Worm (Caenorhabditis elegans) whole organism, young adult: ENCODE measurements around the gene Y40C5A.4.

Source experiments
- B0019.2 ChIP-seq: fragments of 200-800 bp; sonication (Bioruptor generic); conservative IDR thresholded peaks from 2 replicates; pipeline ENCODE4 v1.3.6; 2022; ENCODE audit warnings: missing genetic modification reagents, missing genetic modification characterization, missing compliant biosample characterization
- B0261.1 ChIP-seq: sonication (generic microtip); optimal IDR thresholded peaks from 2 replicates; lab custom pipeline; 2016; ENCODE audit warnings: mild to moderate bottlenecking, missing genetic modification characterization, moderate library complexity, missing compliant biosample characterization
- C06A6.2 ChIP-seq: fragments of 200-800 bp; sonication (Bioruptor generic); conservative IDR thresholded peaks from 2 replicates; pipeline ENCODE4 v1.3.6; 2022; ENCODE audit warnings: missing genetic modification characterization, missing compliant biosample characterization
- D2030.7 ChIP-seq: fragments of 200-800 bp; sonication (Bioruptor generic); IDR thresholded peaks from 2 replicates; pipeline ENCODE4 v1.3.6; 2022; ENCODE audit warnings: missing genetic modification reagents, missing genetic modification characterization, missing compliant biosample characterization
- F10E7.11 ChIP-seq: sonication (generic microtip); optimal IDR thresholded peaks from 2 replicates; lab custom pipeline; 2017; ENCODE audit warnings: mild to moderate bottlenecking, missing genetic modification characterization, moderate library complexity, missing compliant biosample characterization
- F33H1.4 ChIP-seq: fragments of 200-800 bp; sonication (Bioruptor generic); IDR thresholded peaks from 2 replicates; pipeline ENCODE4 v1.3.6; 2022; ENCODE audit warnings: missing genetic modification reagents, missing genetic modification characterization, missing compliant biosample characterization
- F39B2.1 ChIP-seq: fragments of 200-800 bp; sonication (Bioruptor generic); IDR thresholded peaks from 2 replicates; pipeline ENCODE4 v1.3.6; 2022; ENCODE audit warnings: missing genetic modification reagents, missing genetic modification characterization, missing compliant biosample characterization
- K12H6.12 ChIP-seq: fragments of 200-800 bp; sonication (Bioruptor generic); optimal IDR thresholded peaks from 2 replicates; lab custom pipeline; 2018; ENCODE audit warnings: mild to moderate bottlenecking, missing genetic modification characterization, missing compliant biosample characterization
- Y53F4B.3 ChIP-seq: fragments of 200-800 bp; sonication (Bioruptor generic); IDR thresholded peaks from 2 replicates; pipeline ENCODE4 v1.3.6; 2022; ENCODE audit warnings: missing genetic modification reagents, missing genetic modification characterization, missing compliant biosample characterization
- Y53G8AR.9 ChIP-seq: fragments of 200-800 bp; sonication (Bioruptor generic); conservative IDR thresholded peaks from 2 replicates; pipeline ENCODE4 v1.3.6; 2022; ENCODE audit warnings: missing genetic modification reagents, missing genetic modification characterization, missing compliant biosample characterization
- Y67H2A.10 ChIP-seq: fragments of 200-800 bp; sonication (Bioruptor generic); conservative IDR thresholded peaks from 2 replicates; pipeline ENCODE4 v1.3.6; 2022; ENCODE audit warnings: missing genetic modification reagents, missing genetic modification characterization, missing compliant biosample characterization
- ZK185.1 ChIP-seq: sonication (generic microtip); optimal IDR thresholded peaks from 2 replicates; lab custom pipeline; 2016; ENCODE audit warnings: mild to moderate bottlenecking, missing genetic modification characterization, missing compliant biosample characterization; ENCODE audit not compliant: poor library complexity, severe bottlenecking
- aptf-2 ChIP-seq: fragments of 200-800 bp; sonication (Bioruptor generic); conservative IDR thresholded peaks from 2 replicates; pipeline ENCODE4 v1.3.6; 2022; ENCODE audit warnings: missing genetic modification reagents, missing genetic modification characterization, missing compliant biosample characterization
- attf-3 ChIP-seq: fragments of 200-800 bp; sonication (Bioruptor generic); conservative IDR thresholded peaks from 2 replicates; pipeline ENCODE4 v1.3.6; 2022; ENCODE audit warnings: missing genetic modification reagents, missing genetic modification characterization, missing compliant biosample characterization
- attf-5 ChIP-seq: fragments of 200-800 bp; sonication (Bioruptor generic); optimal IDR thresholded peaks from 2 replicates; lab custom pipeline; 2018; ENCODE audit warnings: mild to moderate bottlenecking, missing genetic modification characterization, missing compliant biosample characterization
- cebp-1 ChIP-seq, 2 experiments: fragments of 200-800 bp in 1 of 2; sonication (Bioruptor generic) in 1 of 2; sonication (generic microtip) in 1 of 2; IDR thresholded peaks in 1 of 2; optimal IDR thresholded peaks in 1 of 2; 2 replicates each; pipeline versions ENCODE4 v1.3.6 to Lab custom; 2017 to 2022; ENCODE audit warnings: missing compliant biosample characterization in 2 of 2, missing genetic modification characterization in 2 of 2, mild to moderate bottlenecking in 1 of 2, missing genetic modification reagents in 1 of 2, moderate library complexity in 1 of 2
- ceh-40 ChIP-seq: fragments of 200-800 bp; sonication (Bioruptor generic); IDR thresholded peaks from 2 replicates; pipeline ENCODE4 v1.3.6; 2022; ENCODE audit warnings: missing genetic modification characterization, missing compliant biosample characterization
- ceh-58 ChIP-seq: fragments of 200-800 bp; sonication (Bioruptor generic); IDR thresholded peaks from 2 replicates; pipeline ENCODE4 v1.3.6; 2022; ENCODE audit warnings: missing genetic modification characterization, missing compliant biosample characterization
- chd-7 ChIP-seq: sonication (generic microtip); optimal IDR thresholded peaks from 2 replicates; lab custom pipeline; 2016; ENCODE audit warnings: mild to moderate bottlenecking, missing genetic modification characterization, moderate library complexity, missing compliant biosample characterization
- die-1 ChIP-seq: sonication (generic microtip); optimal IDR thresholded peaks from 2 replicates; lab custom pipeline; 2016; ENCODE audit warnings: missing genotype, mild to moderate bottlenecking, missing genetic modification characterization, missing compliant biosample characterization
- efl-1 ChIP-seq: fragments of 150-350 bp; optimal IDR thresholded peaks from 2 replicates; lab custom pipeline; 2014; ENCODE audit warnings: missing biosample characterization, missing genetic modification reagents, missing genetic modification characterization
- egrh-3 ChIP-seq: fragments of 200-800 bp; sonication (Bioruptor generic); IDR thresholded peaks from 2 replicates; pipeline ENCODE4 v1.3.6; 2022; ENCODE audit warnings: missing genetic modification reagents, missing genetic modification characterization, missing compliant biosample characterization
- ekl-4 ChIP-seq: fragments of 200-800 bp; sonication (Bioruptor generic); IDR thresholded peaks from 2 replicates; pipeline ENCODE4 v1.3.6; 2022; ENCODE audit warnings: missing genetic modification reagents, missing genetic modification characterization, missing compliant biosample characterization
- gei-17 ChIP-seq: fragments of 200-800 bp; sonication (Bioruptor generic); optimal IDR thresholded peaks from 2 replicates; lab custom pipeline; 2018; ENCODE audit warnings: mild to moderate bottlenecking, missing genetic modification characterization, missing compliant biosample characterization
- hlh-12 ChIP-seq: sonication (generic microtip); optimal IDR thresholded peaks from 2 replicates; lab custom pipeline; 2016; ENCODE audit warnings: missing genetic modification characterization, missing compliant biosample characterization
- hmg-1.2 ChIP-seq: fragments of 200-800 bp; sonication (Bioruptor generic); IDR thresholded peaks from 2 replicates; pipeline ENCODE4 v1.3.6; 2022; ENCODE audit warnings: missing genetic modification reagents, missing genetic modification characterization, missing compliant biosample characterization
- lin-54 ChIP-seq: fragments of 200-800 bp; sonication (Bioruptor generic); optimal IDR thresholded peaks from 2 replicates; lab custom pipeline; 2018; ENCODE audit warnings: mild to moderate bottlenecking, missing genetic modification characterization, missing compliant biosample characterization
- lir-1 ChIP-seq: fragments of 200-800 bp; sonication (Bioruptor generic); conservative IDR thresholded peaks from 2 replicates; pipeline ENCODE4 v1.3.6; 2022; ENCODE audit warnings: missing genetic modification reagents, missing genetic modification characterization, missing compliant biosample characterization
- lsl-1 ChIP-seq: fragments of 200-800 bp; sonication (Bioruptor generic); optimal IDR thresholded peaks from 2 replicates; lab custom pipeline; 2018; ENCODE audit warnings: mild to moderate bottlenecking, missing genetic modification characterization, moderate library complexity, missing compliant biosample characterization
- madf-10 ChIP-seq: sonication (generic microtip); optimal IDR thresholded peaks from 2 replicates; lab custom pipeline; 2016; ENCODE audit warnings: mild to moderate bottlenecking, missing genetic modification characterization, missing compliant biosample characterization
- madf-3 ChIP-seq: fragments of 200-800 bp; sonication (Bioruptor generic); IDR thresholded peaks from 2 replicates; pipeline ENCODE4 v1.3.6; 2022; ENCODE audit warnings: missing genetic modification reagents, missing genetic modification characterization, missing compliant biosample characterization
- madf-6 ChIP-seq: fragments of 200-800 bp; sonication (Bioruptor generic); IDR thresholded peaks from 2 replicates; pipeline ENCODE4 v1.3.6; 2022; ENCODE audit warnings: missing genetic modification reagents, missing genetic modification characterization, missing compliant biosample characterization
- mel-28 ChIP-seq: sonication (generic microtip); optimal IDR thresholded peaks from 2 replicates; lab custom pipeline; 2016; ENCODE audit warnings: borderline replicate concordance, mild to moderate bottlenecking, missing genetic modification characterization, missing compliant biosample characterization
- mxl-1 ChIP-seq: sonication (generic microtip); optimal IDR thresholded peaks from 2 replicates; lab custom pipeline; 2016; ENCODE audit warnings: missing genetic modification characterization, missing compliant biosample characterization
- nfyb-1 ChIP-seq: fragments of 200-800 bp; sonication (Bioruptor generic); IDR thresholded peaks from 2 replicates; pipeline ENCODE4 v1.3.6; 2022; ENCODE audit warnings: missing genetic modification reagents, missing genetic modification characterization, missing compliant biosample characterization
- nhr-27 ChIP-seq: fragments of 200-800 bp; sonication (Bioruptor generic); optimal IDR thresholded peaks from 2 replicates; lab custom pipeline; 2018; ENCODE audit warnings: mild to moderate bottlenecking, missing genetic modification characterization, moderate library complexity, missing compliant biosample characterization
- rcor-1 ChIP-seq: fragments of 200-800 bp; sonication (Bioruptor generic); IDR thresholded peaks from 2 replicates; pipeline ENCODE4 v1.3.6; 2022; ENCODE audit warnings: missing genetic modification reagents, missing genetic modification characterization, missing compliant biosample characterization
- rec-8 ChIP-seq, 2 experiments: sonication (generic microtip); optimal IDR thresholded peaks; 2 replicates each; lab custom pipeline; 2016; ENCODE audit warnings: mild to moderate bottlenecking in 2 of 2, missing genetic modification characterization in 2 of 2, missing genetic modification reagents in 2 of 2, missing genotype in 2 of 2, missing biosample characterization in 1 of 2, missing compliant biosample characterization in 1 of 2, moderate library complexity in 1 of 2
- repo-1 ChIP-seq: sonication (generic microtip); optimal IDR thresholded peaks from 2 replicates; lab custom pipeline; 2017; ENCODE audit warnings: mild to moderate bottlenecking, missing genetic modification characterization, missing compliant biosample characterization
- sdz-38 ChIP-seq: sonication (generic microtip); optimal IDR thresholded peaks from 2 replicates; lab custom pipeline; 2016; ENCODE audit warnings: missing genotype, missing genetic modification characterization, missing compliant biosample characterization
- snpc-1.1 ChIP-seq: sonication (generic microtip); optimal IDR thresholded peaks from 2 replicates; lab custom pipeline; 2017; ENCODE audit warnings: missing genetic modification characterization, mild to moderate bottlenecking, missing compliant biosample characterization, antibody characterized with exemption, moderate library complexity, missing genotype, missing genetic modification reagents; ENCODE audit not compliant: insufficient read depth
- snpc-3.4 ChIP-seq: sonication (generic microtip); optimal IDR thresholded peaks from 2 replicates; lab custom pipeline; 2017; ENCODE audit warnings: missing genetic modification characterization, mild to moderate bottlenecking, missing compliant biosample characterization, antibody characterized with exemption, moderate library complexity, missing genotype, missing genetic modification reagents
- tbp1 ChIP-seq: fragments of 200-800 bp; sonication (Bioruptor generic); optimal IDR thresholded peaks from 2 replicates; lab custom pipeline; 2018; ENCODE audit warnings: mild to moderate bottlenecking, missing genetic modification characterization, missing compliant biosample characterization
- zfh-2 ChIP-seq: fragments of 200-800 bp; sonication (Bioruptor generic); conservative IDR thresholded peaks from 2 replicates; pipeline ENCODE4 v1.3.6; 2022; ENCODE audit warnings: missing genetic modification reagents, missing genetic modification characterization, missing compliant biosample characterization
- zim-3 ChIP-seq: sonication (generic microtip); optimal IDR thresholded peaks from 2 replicates; lab custom pipeline; 2017; ENCODE audit warnings: mild to moderate bottlenecking, missing genetic modification characterization, moderate library complexity, missing compliant biosample characterization
- ztf-25 ChIP-seq: fragments of 200-800 bp; sonication (Bioruptor generic); IDR thresholded peaks from 2 replicates; pipeline ENCODE4 v1.3.6; 2022; ENCODE audit warnings: missing genetic modification reagents, missing genetic modification characterization, missing compliant biosample characterization
- ztf-28 ChIP-seq: fragments of 200-800 bp; sonication (Bioruptor generic); IDR thresholded peaks from 2 replicates; pipeline ENCODE4 v1.3.6; 2022; ENCODE audit warnings: missing genetic modification reagents, missing genetic modification characterization, missing compliant biosample characterization

Y40C5A.4 gene

ce11 chrIV:7344020-7344419, 20.9 kb downstream of the Y40C5A.4 start:
- TF ChIP-seq ztf-28 (GFP tag; lab: Robert Waterston, UW) = peak; percentile 77; the same call in 1 of the 2 replicates
- no peak for TF ChIP-seq gei-17 (GFP tag; lab: Kevin White, UChicago)
- no peak for TF ChIP-seq efl-1 (GFP tag; lab: Kevin White, UChicago)
- TF ChIP-seq die-1 (tag; lab: Kevin White, UChicago) = peak; percentile 79
- TF ChIP-seq B0019.2 (GFP tag; lab: Robert Waterston, UW) = no peak
- 0 out of 2 replicates have a peak, but pooled peaks have one; percentile 9 for TF ChIP-seq Y53F4B.3 (GFP tag; lab: Robert Waterston, UW)
- TF ChIP-seq lsl-1 (GFP tag; lab: Kevin White, UChicago) = no peak
- peak; percentile 54; the same call in 1 of the 2 replicates for TF ChIP-seq rcor-1 (GFP tag; lab: Robert Waterston, UW)
- TF ChIP-seq madf-10 (tag; lab: Kevin White, UChicago) = no peak
- TF ChIP-seq lin-54 (GFP tag; lab: Kevin White, UChicago) = peak; percentile 28
- no peak for TF ChIP-seq nhr-27
- no peak for TF ChIP-seq ceh-58 (GFP tag; lab: Robert Waterston, UW)
- peak in 1 of 2 experiments; percentile 12 for TF ChIP-seq rec-8 (tag; optimal IDR thresholded peaks at IDR 0.05; lab: Kevin White, UChicago)
- TF ChIP-seq tbp1 (GFP tag; lab: Kevin White, UChicago) = peak; percentile 95
- no peak for TF ChIP-seq K12H6.12 (tag; lab: Kevin White, UChicago)
- no peak for TF ChIP-seq zfh-2 (GFP tag; lab: Robert Waterston, UW)
- TF ChIP-seq ceh-40 (GFP tag; lab: Robert Waterston, UW) = no peak
- no peak for TF ChIP-seq hlh-12 (tag; lab: Kevin White, UChicago)
- TF ChIP-seq F10E7.11 (tag; lab: Kevin White, UChicago) = no peak
- no peak for TF ChIP-seq lir-1
- TF ChIP-seq ztf-25 (GFP tag; lab: Robert Waterston, UW) = 0 out of 2 replicates have a peak, but pooled peaks have one; percentile 56
- peak; percentile 11 for TF ChIP-seq repo-1 (tag; lab: Kevin White, UChicago)
- peak; percentile 48; the same call in 1 of the 2 replicates for TF ChIP-seq D2030.7 (GFP tag; lab: Robert Waterston, UW)
- peak; percentile 51 for TF ChIP-seq madf-6 (GFP tag; lab: Robert Waterston, UW)
- TF ChIP-seq cebp-1 (GFP tag; IDR thresholded peaks at IDR 0.05; lab: Robert Waterston, UW) = no peak
- TF ChIP-seq cebp-1 (tag; optimal IDR thresholded peaks at IDR 0.05; lab: Kevin White, UChicago) = no peak
- peak; percentile 84 for TF ChIP-seq B0261.1 (tag; lab: Kevin White, UChicago)
- 0 out of 2 replicates have a peak, but pooled peaks have one; percentile 30 for TF ChIP-seq F39B2.1 (GFP tag; lab: Robert Waterston, UW)
- TF ChIP-seq nfyb-1 (GFP tag; lab: Robert Waterston, UW) = peak; percentile 57; the same call in 1 of the 2 replicates
- no peak for TF ChIP-seq Y53G8AR.9 (GFP tag; lab: Robert Waterston, UW)
- no peak for TF ChIP-seq snpc-1.1 (tag; lab: Kevin White, UChicago)
- TF ChIP-seq madf-3 (GFP tag; lab: Robert Waterston, UW) = no peak
- TF ChIP-seq Y67H2A.10 (GFP tag; lab: Robert Waterston, UW) = no peak
- TF ChIP-seq chd-7 (tag; lab: Kevin White, UChicago) = peak; percentile 27
- TF ChIP-seq F33H1.4 (GFP tag; lab: Robert Waterston, UW) = no peak
- TF ChIP-seq zim-3 (tag; lab: Kevin White, UChicago) = peak; percentile 24
- TF ChIP-seq attf-3 (GFP tag; lab: Robert Waterston, UW) = no peak
- peak; percentile 20; the same call in 1 of the 2 replicates for TF ChIP-seq egrh-3
- TF ChIP-seq snpc-3.4 = peak; percentile 68
- peak; percentile 31 for TF ChIP-seq ZK185.1 (tag; lab: Kevin White, UChicago)
- peak; percentile 14 for TF ChIP-seq attf-5
- TF ChIP-seq mxl-1 (tag; lab: Kevin White, UChicago) = peak; percentile 23
- peak; percentile 75 for TF ChIP-seq hmg-1.2
- TF ChIP-seq C06A6.2 (GFP tag; lab: Robert Waterston, UW) = no peak
- TF ChIP-seq aptf-2 (GFP tag; lab: Robert Waterston, UW) = no peak
- TF ChIP-seq sdz-38 (tag; lab: Kevin White, UChicago) = no peak
- TF ChIP-seq ekl-4 (GFP tag; lab: Robert Waterston, UW) = no peak
- TF ChIP-seq mel-28 (tag; lab: Kevin White, UChicago) = no peak
